Worm (Caenorhabditis elegans) whole organism, young adult: ENCODE measurements around the gene srh-218.

Experiments
- B0336.3 ChIP-seq: fragments of 200-800 bp; sonication (Bioruptor generic); IDR thresholded peaks from 2 replicates; pipeline ENCODE4 v1.3.6; 2022; ENCODE audit warnings: missing genetic modification characterization, missing compliant biosample characterization
- F23B12.7 ChIP-seq: sonication (generic microtip); optimal IDR thresholded peaks from 2 replicates; lab custom pipeline; 2017; ENCODE audit warnings: missing genetic modification characterization, mild to moderate bottlenecking, missing compliant biosample characterization, antibody characterized with exemption, moderate library complexity; ENCODE audit not compliant: insufficient read depth
- F33H1.4 ChIP-seq: fragments of 200-800 bp; sonication (Bioruptor generic); IDR thresholded peaks from 2 replicates; pipeline ENCODE4 v1.3.6; 2022; ENCODE audit warnings: missing genetic modification reagents, missing genetic modification characterization, missing compliant biosample characterization
- F37B4.10 ChIP-seq: fragments of 200-800 bp; sonication (Bioruptor generic); IDR thresholded peaks from 2 replicates; pipeline ENCODE4 v1.3.6; 2022; ENCODE audit warnings: missing genetic modification characterization, missing compliant biosample characterization
- F49E8.2 ChIP-seq: sonication (generic microtip); optimal IDR thresholded peaks from 3 replicates; lab custom pipeline; 2017; ENCODE audit warnings: missing genetic modification characterization, mild to moderate bottlenecking, missing compliant biosample characterization, antibody characterized with exemption, moderate library complexity; ENCODE audit not compliant: insufficient read depth
- F55B11.4 ChIP-seq: sonication (generic microtip); optimal IDR thresholded peaks from 2 replicates; lab custom pipeline; 2016; ENCODE audit warnings: missing compliant biosample characterization, missing genetic modification characterization, borderline replicate concordance; ENCODE audit not compliant: insufficient read depth
- T07F8.4 ChIP-seq: sonication (generic microtip); optimal IDR thresholded peaks from 2 replicates; lab custom pipeline; 2016; ENCODE audit warnings: mild to moderate bottlenecking, missing genetic modification characterization, moderate library complexity, missing compliant biosample characterization
- Y79H2A.3 ChIP-seq: fragments of 200-800 bp; sonication (Bioruptor generic); conservative IDR thresholded peaks from 2 replicates; pipeline ENCODE4 v1.3.6; 2022; ENCODE audit warnings: missing genetic modification reagents, missing genetic modification characterization, missing compliant biosample characterization
- aptf-2 ChIP-seq: fragments of 200-800 bp; sonication (Bioruptor generic); conservative IDR thresholded peaks from 2 replicates; pipeline ENCODE4 v1.3.6; 2022; ENCODE audit warnings: missing genetic modification reagents, missing genetic modification characterization, missing compliant biosample characterization
- athp-1 ChIP-seq: sonication (generic microtip); optimal IDR thresholded peaks from 2 replicates; lab custom pipeline; 2017; ENCODE audit warnings: mild to moderate bottlenecking, missing genetic modification characterization, missing compliant biosample characterization
- bed-1 ChIP-seq: fragments of 200-800 bp; sonication (Bioruptor generic); IDR thresholded peaks from 2 replicates; pipeline ENCODE4 v1.3.6; 2022; ENCODE audit warnings: missing genetic modification reagents, missing genetic modification characterization, missing compliant biosample characterization
- ccch-3 ChIP-seq: fragments of 200-800 bp; sonication (Bioruptor generic); optimal IDR thresholded peaks from 2 replicates; lab custom pipeline; 2018; ENCODE audit warnings: mild to moderate bottlenecking, missing genetic modification characterization, missing compliant biosample characterization
- ceh-27 ChIP-seq: fragments of 200-800 bp; sonication (Bioruptor generic); optimal IDR thresholded peaks from 2 replicates; lab custom pipeline; 2018; ENCODE audit warnings: mild to moderate bottlenecking, missing genetic modification characterization, moderate library complexity, missing compliant biosample characterization
- ceh-40 ChIP-seq: fragments of 200-800 bp; sonication (Bioruptor generic); IDR thresholded peaks from 2 replicates; pipeline ENCODE4 v1.3.6; 2022; ENCODE audit warnings: missing genetic modification characterization, missing compliant biosample characterization
- ceh-91 ChIP-seq: fragments of 200-800 bp; sonication (Bioruptor generic); IDR thresholded peaks from 2 replicates; pipeline ENCODE4 v1.3.6; 2022; ENCODE audit warnings: missing genetic modification reagents, missing genetic modification characterization, missing compliant biosample characterization
- efl-1 ChIP-seq: fragments of 150-350 bp; optimal IDR thresholded peaks from 2 replicates; lab custom pipeline; 2014; ENCODE audit warnings: missing biosample characterization, missing genetic modification reagents, missing genetic modification characterization
- egrh-3 ChIP-seq: fragments of 200-800 bp; sonication (Bioruptor generic); IDR thresholded peaks from 2 replicates; pipeline ENCODE4 v1.3.6; 2022; ENCODE audit warnings: missing genetic modification reagents, missing genetic modification characterization, missing compliant biosample characterization
- fkh-3 ChIP-seq: sonication (generic microtip); optimal IDR thresholded peaks from 2 replicates; lab custom pipeline; 2016; ENCODE audit warnings: mild to moderate bottlenecking, missing genetic modification characterization, missing compliant biosample characterization
- him-1 ChIP-seq: sonication (generic microtip); optimal IDR thresholded peaks from 2 replicates; lab custom pipeline; 2016; ENCODE audit warnings: missing genotype, missing genetic modification reagents, missing genetic modification characterization, missing compliant biosample characterization
- hlh-12 ChIP-seq: sonication (generic microtip); optimal IDR thresholded peaks from 2 replicates; lab custom pipeline; 2016; ENCODE audit warnings: missing genetic modification characterization, missing compliant biosample characterization
- hmg-20 ChIP-seq: fragments of 200-800 bp; sonication (Bioruptor generic); IDR thresholded peaks from 2 replicates; pipeline ENCODE4 v1.3.6; 2022; ENCODE audit warnings: missing genetic modification reagents, missing genetic modification characterization, missing compliant biosample characterization
- hsf-1 ChIP-seq: fragments of 200-800 bp; sonication (Bioruptor generic); IDR thresholded peaks from 2 replicates; pipeline ENCODE4 v1.3.6; 2022; ENCODE audit warnings: missing genetic modification reagents, missing genetic modification characterization, missing compliant biosample characterization
- lin-35 ChIP-seq, 3 experiments: fragments of 150-350 bp in 2 of 3; sonication (generic microtip) in 1 of 3; optimal IDR thresholded peaks; 2 replicates each; lab custom pipeline; 2014 to 2018; ENCODE audit warnings: missing biosample characterization in 3 of 3, missing genetic modification characterization in 3 of 3, missing genetic modification reagents in 3 of 3
- lin-54 ChIP-seq: fragments of 200-800 bp; sonication (Bioruptor generic); optimal IDR thresholded peaks from 2 replicates; lab custom pipeline; 2018; ENCODE audit warnings: mild to moderate bottlenecking, missing genetic modification characterization, missing compliant biosample characterization
- lir-1 ChIP-seq: fragments of 200-800 bp; sonication (Bioruptor generic); conservative IDR thresholded peaks from 2 replicates; pipeline ENCODE4 v1.3.6; 2022; ENCODE audit warnings: missing genetic modification reagents, missing genetic modification characterization, missing compliant biosample characterization
- lsl-1 ChIP-seq: fragments of 200-800 bp; sonication (Bioruptor generic); optimal IDR thresholded peaks from 2 replicates; lab custom pipeline; 2018; ENCODE audit warnings: mild to moderate bottlenecking, missing genetic modification characterization, moderate library complexity, missing compliant biosample characterization
- lsy-27 ChIP-seq: sonication (generic microtip); optimal IDR thresholded peaks from 2 replicates; lab custom pipeline; 2017; ENCODE audit warnings: missing genetic modification characterization, mild to moderate bottlenecking, missing compliant biosample characterization, antibody characterized with exemption, missing genotype, borderline replicate concordance; ENCODE audit not compliant: insufficient read depth
- madf-6 ChIP-seq: fragments of 200-800 bp; sonication (Bioruptor generic); IDR thresholded peaks from 2 replicates; pipeline ENCODE4 v1.3.6; 2022; ENCODE audit warnings: missing genetic modification reagents, missing genetic modification characterization, missing compliant biosample characterization
- mcd-1 ChIP-seq: fragments of 200-800 bp; sonication (Bioruptor generic); IDR thresholded peaks from 2 replicates; pipeline ENCODE4 v1.3.6; 2022; ENCODE audit warnings: missing genetic modification reagents, missing genetic modification characterization, missing compliant biosample characterization
- mes-4 ChIP-seq: sonication (generic microtip); optimal IDR thresholded peaks from 2 replicates; lab custom pipeline; 2016; ENCODE audit warnings: missing genotype, missing genetic modification characterization, missing compliant biosample characterization
- nhr-80 ChIP-seq: sonication (generic microtip); optimal IDR thresholded peaks from 2 replicates; lab custom pipeline; 2016; ENCODE audit warnings: missing genetic modification characterization, missing compliant biosample characterization
- pbrm-1 ChIP-seq: fragments of 200-800 bp; sonication (Bioruptor generic); IDR thresholded peaks from 2 replicates; pipeline ENCODE4 v1.3.6; 2022; ENCODE audit warnings: missing genetic modification reagents, missing genetic modification characterization, missing compliant biosample characterization
- pha-4 ChIP-seq: fragments of 150-350 bp; sonication (generic microtip); optimal IDR thresholded peaks from 2 replicates; lab custom pipeline; 2014; ENCODE audit warnings: missing biosample characterization, missing genetic modification reagents, missing genetic modification characterization
- rec-8 ChIP-seq, 2 experiments: sonication (generic microtip); optimal IDR thresholded peaks; 2 replicates each; lab custom pipeline; 2016; ENCODE audit warnings: mild to moderate bottlenecking in 2 of 2, missing genetic modification characterization in 2 of 2, missing genetic modification reagents in 2 of 2, missing genotype in 2 of 2, missing biosample characterization in 1 of 2, missing compliant biosample characterization in 1 of 2, moderate library complexity in 1 of 2
- repo-1 ChIP-seq: sonication (generic microtip); optimal IDR thresholded peaks from 2 replicates; lab custom pipeline; 2017; ENCODE audit warnings: mild to moderate bottlenecking, missing genetic modification characterization, missing compliant biosample characterization
- sdz-38 ChIP-seq: sonication (generic microtip); optimal IDR thresholded peaks from 2 replicates; lab custom pipeline; 2016; ENCODE audit warnings: missing genotype, missing genetic modification characterization, missing compliant biosample characterization
- sea-2 ChIP-seq: fragments of 200-800 bp; sonication (Bioruptor generic); IDR thresholded peaks from 2 replicates; pipeline ENCODE4 v1.3.6; 2022; ENCODE audit warnings: missing genetic modification characterization, missing compliant biosample characterization
- snpc-1.1 ChIP-seq: sonication (generic microtip); optimal IDR thresholded peaks from 2 replicates; lab custom pipeline; 2017; ENCODE audit warnings: missing genetic modification characterization, mild to moderate bottlenecking, missing compliant biosample characterization, antibody characterized with exemption, moderate library complexity, missing genotype, missing genetic modification reagents; ENCODE audit not compliant: insufficient read depth
- snpc-1.3 ChIP-seq: sonication (generic microtip); optimal IDR thresholded peaks from 2 replicates; lab custom pipeline; 2017; ENCODE audit warnings: missing genetic modification characterization, mild to moderate bottlenecking, missing compliant biosample characterization, antibody characterized with exemption, moderate library complexity, missing genotype, missing genetic modification reagents; ENCODE audit not compliant: insufficient read depth
- snpc-3.4 ChIP-seq: sonication (generic microtip); optimal IDR thresholded peaks from 2 replicates; lab custom pipeline; 2017; ENCODE audit warnings: missing genetic modification characterization, mild to moderate bottlenecking, missing compliant biosample characterization, antibody characterized with exemption, moderate library complexity, missing genotype, missing genetic modification reagents
- somi-1 ChIP-seq: fragments of 200-800 bp; sonication (Bioruptor generic); optimal IDR thresholded peaks from 2 replicates; lab custom pipeline; 2018; ENCODE audit warnings: mild to moderate bottlenecking, missing genetic modification characterization, missing compliant biosample characterization
- tbx-9 ChIP-seq: sonication (generic microtip); optimal IDR thresholded peaks from 2 replicates; lab custom pipeline; 2016; ENCODE audit warnings: borderline replicate concordance, missing genetic modification characterization, inconsistent platforms, missing compliant biosample characterization
- unc-130 ChIP-seq: sonication (generic microtip); optimal IDR thresholded peaks from 2 replicates; lab custom pipeline; 2016; ENCODE audit warnings: missing genetic modification reagents, missing genetic modification characterization, missing compliant biosample characterization
- unc-62 ChIP-seq: fragments of 150-350 bp; optimal IDR thresholded peaks from 2 replicates; lab custom pipeline; 2014; ENCODE audit warnings: missing biosample characterization, missing genetic modification reagents, missing genetic modification characterization
- xnd-1 ChIP-seq: sonication (generic microtip); optimal IDR thresholded peaks from 2 replicates; lab custom pipeline; 2016; ENCODE audit warnings: missing genotype, missing genetic modification reagents, missing genetic modification characterization, missing compliant biosample characterization
- zfh-2 ChIP-seq: fragments of 200-800 bp; sonication (Bioruptor generic); conservative IDR thresholded peaks from 2 replicates; pipeline ENCODE4 v1.3.6; 2022; ENCODE audit warnings: missing genetic modification reagents, missing genetic modification characterization, missing compliant biosample characterization
- ztf-18 ChIP-seq: sonication (generic microtip); optimal IDR thresholded peaks from 2 replicates; lab custom pipeline; 2016; ENCODE audit warnings: missing genotype, mild to moderate bottlenecking, missing genetic modification characterization, missing compliant biosample characterization
- ztf-28 ChIP-seq: fragments of 200-800 bp; sonication (Bioruptor generic); IDR thresholded peaks from 2 replicates; pipeline ENCODE4 v1.3.6; 2022; ENCODE audit warnings: missing genetic modification reagents, missing genetic modification characterization, missing compliant biosample characterization

The srh-218 gene

ce11 chrV:15515365-15515764 lies 21.6 kb downstream of the srh-218 start (continued):
- peak; percentile 40 for TF ChIP-seq lsl-1 (GFP tag; lab: Kevin White, UChicago)
- no peak for TF ChIP-seq hlh-12
- TF ChIP-seq pha-4 (tag; lab: Kevin White, UChicago), result no peak
- TF ChIP-seq efl-1 (GFP tag; lab: Kevin White, UChicago), result no peak
- TF ChIP-seq ceh-91 (GFP tag; lab: Robert Waterston, UW), result no peak
- TF ChIP-seq lin-35 (GFP tag; optimal IDR thresholded peaks at IDR 0.05; lab: Kevin White, UChicago), result no peak
- peak; percentile 5 for TF ChIP-seq ztf-18
- TF ChIP-seq sea-2 (GFP tag; lab: Robert Waterston, UW), result no peak
- peak; percentile 6 for TF ChIP-seq snpc-3.4
- peak; percentile 39 for TF ChIP-seq ceh-27 (GFP tag; lab: Kevin White, UChicago)
- no peak for TF ChIP-seq F55B11.4 (tag; lab: Kevin White, UChicago)
- no peak for TF ChIP-seq ztf-28
- TF ChIP-seq bed-1 (GFP tag; lab: Robert Waterston, UW), result no peak
- TF ChIP-seq repo-1 (tag; lab: Kevin White, UChicago), result no peak
- TF ChIP-seq ccch-3 (GFP tag; lab: Kevin White, UChicago), result no peak
- no peak for TF ChIP-seq lsy-27 (tag; lab: Kevin White, UChicago)
- peak; percentile 50; the same call in 1 of the 2 replicates for TF ChIP-seq zfh-2 (GFP tag; lab: Robert Waterston, UW)
- TF ChIP-seq F33H1.4 (GFP tag; lab: Robert Waterston, UW), result peak; percentile 54; the same call in 1 of the 2 replicates
- no peak for TF ChIP-seq somi-1 (GFP tag; lab: Kevin White, UChicago)
- TF ChIP-seq unc-62 (GFP tag; lab: Kevin White, UChicago), result no peak
- no peak for TF ChIP-seq athp-1 (tag; lab: Kevin White, UChicago)
- 0 out of 2 replicates have a peak, but pooled peaks have one; percentile 8 for TF ChIP-seq mcd-1 (GFP tag; lab: Robert Waterston, UW)
- no peak for TF ChIP-seq ceh-40 (GFP tag; lab: Robert Waterston, UW)
- TF ChIP-seq snpc-1.1, result no peak
- peak; percentile 17 for TF ChIP-seq nhr-80 (tag; lab: Kevin White, UChicago)
- 0 out of 2 replicates have a peak, but pooled peaks have one; percentile 10 for TF ChIP-seq hsf-1 (GFP tag; lab: Robert Waterston, UW)
- TF ChIP-seq sdz-38 (tag; lab: Kevin White, UChicago), result no peak
- TF ChIP-seq madf-6, result peak; percentile 23; the same call in 1 of the 2 replicates
- TF ChIP-seq unc-130 (GFP tag; lab: Kevin White, UChicago), result no peak
- peak; percentile 65 for TF ChIP-seq him-1 (tag; lab: Kevin White, UChicago)
- no peak for TF ChIP-seq F37B4.10 (GFP tag; lab: Robert Waterston, UW)
- no peak for TF ChIP-seq Y79H2A.3 (GFP tag; lab: Robert Waterston, UW)
- TF ChIP-seq F23B12.7, result peak; percentile 33
- TF ChIP-seq snpc-1.3 (tag; lab: Kevin White, UChicago), result no peak
- TF ChIP-seq lir-1, result no peak
- TF ChIP-seq pbrm-1 (GFP tag; lab: Robert Waterston, UW), result peak; percentile 63
- TF ChIP-seq B0336.3, result no peak
- no peak for TF ChIP-seq lin-54 (GFP tag; lab: Kevin White, UChicago)
- TF ChIP-seq mes-4 (tag; lab: Kevin White, UChicago), result no peak
- no peak for TF ChIP-seq T07F8.4 (tag; lab: Kevin White, UChicago)
- 0 out of 2 replicates have a peak, but pooled peaks have one; percentile 32 for TF ChIP-seq aptf-2
- TF ChIP-seq tbx-9 (tag; lab: Kevin White, UChicago), result no peak
- TF ChIP-seq egrh-3, result no peak
- no peak for TF ChIP-seq xnd-1
- peak; percentile 22 for TF ChIP-seq F49E8.2 (tag; lab: Kevin White, UChicago)
- TF ChIP-seq fkh-3 (tag; lab: Kevin White, UChicago), result no peak
- no peak for TF ChIP-seq hmg-20 (GFP tag; lab: Robert Waterston, UW)
- no peak for TF ChIP-seq rec-8 (tag; optimal IDR thresholded peaks at IDR 0.05; lab: Kevin White, UChicago)
